Fruit fly (Drosophila melanogaster): ENCODE measurements around the gene PIG-P.

The PIG-P gene

dm6 chr3R:26027903-26028302 is 30.1 kb downstream of the PIG-P start:
- TF ChIP-seq CG3065 (GFP tag; optimal IDR thresholded peaks at IDR 0.05) (no peak), Xrp1 (GFP tag; IDR thresholded peaks at IDR 0.05) (no peak), gfzf (GFP tag; optimal IDR thresholded peaks at IDR 0.05) (no peak), Sry-δ (GFP tag; optimal IDR thresholded peaks at IDR 0.05) (no peak), ken (GFP tag; IDR thresholded peaks at IDR 0.05) (no peak), lmd (GFP tag; IDR thresholded peaks at IDR 0.05) (0 out of 2 replicates have a peak, but pooled peaks have one; percentile 7), HmgZ (tag; optimal IDR thresholded peaks at IDR 0.05) (no peak), D (optimal IDR thresholded peaks at IDR 0.05) (peak; percentile 31), D (GFP tag; optimal IDR thresholded peaks at IDR 0.05) (no peak), CG10959 (GFP tag; IDR thresholded peaks at IDR 0.05) (0 out of 2 replicates have a peak, but pooled peaks have one; percentile 8), al (GFP tag; IDR thresholded peaks at IDR 0.05) (no peak), CG13624 (GFP tag; optimal IDR thresholded peaks at IDR 0.05) (no peak), kni (GFP tag; optimal IDR thresholded peaks at IDR 0.05) (peak; percentile 71), Stat92E (GFP tag; optimal IDR thresholded peaks at IDR 0.05) (peak in 1 of 3 experiments; percentile 56), kah (GFP tag; optimal IDR thresholded peaks at IDR 0.05) (no peak), chn (GFP tag; optimal IDR thresholded peaks at IDR 0.05) (peak; percentile 18), aop (GFP tag; IDR thresholded peaks at IDR 0.05) (no peak), Kr (GFP tag; optimal IDR thresholded peaks at IDR 0.05) (peak; percentile 46), Atf-2 (GFP tag; optimal IDR thresholded peaks at IDR 0.05) (no peak), nerfin-1 (tag; optimal IDR thresholded peaks at IDR 0.05) (no peak), ranshi (GFP tag; IDR thresholded peaks at IDR 0.05) (no peak), zfh1 (GFP tag; IDR thresholded peaks at IDR 0.05) (no peak), CG7357 (GFP tag; IDR thresholded peaks at IDR 0.05) (no peak), CG11560 (tag; IDR thresholded peaks at IDR 0.05) (no peak), CG15479 (GFP tag; optimal IDR thresholded peaks at IDR 0.05) (peak; percentile 35), Hr39 (optimal IDR thresholded peaks at IDR 0.05) (no peak), CG2116 (GFP tag; optimal IDR thresholded peaks at IDR 0.05) (no peak), tx (GFP tag; optimal IDR thresholded peaks at IDR 0.05) (no peak), CG8765 (GFP tag; IDR thresholded peaks at IDR 0.05) (no peak), twi (tag; optimal IDR thresholded peaks at IDR 0.05) (peak; percentile 84), gro (GFP tag; optimal IDR thresholded peaks at IDR 0.05) (no peak), CG8924 (tag; optimal IDR thresholded peaks at IDR 0.05) (no peak), crol (GFP tag; IDR thresholded peaks at IDR 0.05) (peak; percentile 72), Dek (tag; optimal IDR thresholded peaks at IDR 0.05) (no peak), ap (GFP tag; IDR thresholded peaks at IDR 0.05) (no peak), CG7556 (GFP tag; optimal IDR thresholded peaks at IDR 0.05) (no peak), pan (optimal IDR thresholded peaks at IDR 0.05) (no peak), pan (GFP tag; optimal IDR thresholded peaks at IDR 0.05 in 1 of 2, IDR thresholded peaks at IDR 0.05 in 1 of 2) (no peak), dm (GFP tag; optimal IDR thresholded peaks at IDR 0.05) (peak; percentile 29), CG17328 (GFP tag; IDR thresholded peaks at IDR 0.05) (no peak), sens (GFP tag) (peak; percentile 18), CG30431 (GFP tag; optimal IDR thresholded peaks at IDR 0.05) (no peak), CG12942 (GFP tag; optimal IDR thresholded peaks at IDR 0.05) (no peak), org-1 (GFP tag; optimal IDR thresholded peaks at IDR 0.05) (no peak), btn (GFP tag; optimal IDR thresholded peaks at IDR 0.05) (no peak), CG7987 (GFP tag; optimal IDR thresholded peaks at IDR 0.05) (no peak), tll (GFP tag; optimal IDR thresholded peaks at IDR 0.05) (peak in 1 of 2 experiments; percentile 4), CG8388 (GFP tag; optimal IDR thresholded peaks at IDR 0.05) (no peak), zen (tag; optimal IDR thresholded peaks at IDR 0.05) (peak; percentile 25), Nf-YC (tag; optimal IDR thresholded peaks at IDR 0.05) (no peak), salm (tag; optimal IDR thresholded peaks at IDR 0.05) (no peak), CG11247 (GFP tag; IDR thresholded peaks at IDR 0.05) (no peak), pita (GFP tag; optimal IDR thresholded peaks at IDR 0.05) (no peak)

Data from whole organism, embryonic.